Worm (Caenorhabditis elegans): ENCODE measurements around the gene pph-6.

Gene pph-6

ce11 chrIII:3437139-3437538 lies 24.4 kb upstream of the pph-6 start:
- no peak for TF ChIP-seq nfyb-1 (GFP tag; IDR thresholded peaks at IDR 0.05)
- no peak for TF ChIP-seq fkh-3 (tag; optimal IDR thresholded peaks at IDR 0.05)
- TF ChIP-seq lsy-27 (tag; optimal IDR thresholded peaks at IDR 0.05; ENCODE audit: borderline replicate concordance, insufficient read depth) = no peak
- TF ChIP-seq nhr-90 (tag; optimal IDR thresholded peaks at IDR 0.05) = no peak
- TF ChIP-seq die-1 (tag; optimal IDR thresholded peaks at IDR 0.05) = no peak
- no peak for TF ChIP-seq snpc-1.1 (tag; optimal IDR thresholded peaks at IDR 0.05; ENCODE audit: insufficient read depth)
- no peak for TF ChIP-seq lir-1 (GFP tag; conservative IDR thresholded peaks at IDR 0.05)
- no peak for TF ChIP-seq dpl-1 (GFP tag; optimal IDR thresholded peaks at IDR 0.05)
- no peak for TF ChIP-seq hrde-1 (tag; optimal IDR thresholded peaks at IDR 0.05; ENCODE audit: borderline replicate concordance)
- TF ChIP-seq mxl-1 (tag; optimal IDR thresholded peaks at IDR 0.05) = no peak
- TF ChIP-seq rec-8 (tag; optimal IDR thresholded peaks at IDR 0.05) = no peak
- TF ChIP-seq tlf-1 (GFP tag; optimal IDR thresholded peaks at IDR 0.05) = no peak
- TF ChIP-seq Y53G8AR.9 (GFP tag; conservative IDR thresholded peaks at IDR 0.05) = no peak
- TF ChIP-seq F52B5.7 (tag; optimal IDR thresholded peaks at IDR 0.05) = no peak
- no peak for TF ChIP-seq ekl-4 (GFP tag; IDR thresholded peaks at IDR 0.05)
- no peak for TF ChIP-seq ztf-26 (tag; optimal IDR thresholded peaks at IDR 0.05)

- TF ChIP-seq let-526 (GFP tag; IDR thresholded peaks at IDR 0.05) = no peak
- no peak for TF ChIP-seq Y56A3A.18 (GFP tag; IDR thresholded peaks at IDR 0.05)
- TF ChIP-seq ekl-4 (GFP tag; IDR thresholded peaks at IDR 0.05) = no peak
- TF ChIP-seq F55B11.4 (tag; optimal IDR thresholded peaks at IDR 0.05; ENCODE audit: borderline replicate concordance, insufficient read depth) = no peak
- TF ChIP-seq F10E7.11 (tag; optimal IDR thresholded peaks at IDR 0.05) = no peak
- TF ChIP-seq lir-1 (GFP tag; conservative IDR thresholded peaks at IDR 0.05) = no peak
- TF ChIP-seq mel-28 (tag; optimal IDR thresholded peaks at IDR 0.05; ENCODE audit: borderline replicate concordance) = no peak
- no peak for TF ChIP-seq aptf-3 (GFP tag; IDR thresholded peaks at IDR 0.05)
- no peak for TF ChIP-seq somi-1 (GFP tag; optimal IDR thresholded peaks at IDR 0.05)
- no peak for TF ChIP-seq unc-62 (GFP tag; optimal IDR thresholded peaks at IDR 0.05)
- no peak for TF ChIP-seq F22D6.2 (tag; optimal IDR thresholded peaks at IDR 0.05)
- no peak for TF ChIP-seq tbp1 (GFP tag; optimal IDR thresholded peaks at IDR 0.05)
- TF ChIP-seq Y67H2A.10 (GFP tag; conservative IDR thresholded peaks at IDR 0.05) = no peak
- no peak for TF ChIP-seq sptf-2 (GFP tag; optimal IDR thresholded peaks at IDR 0.05)
- TF ChIP-seq cebp-1 (GFP tag; IDR thresholded peaks at IDR 0.05) = no peak
- no peak for TF ChIP-seq cebp-1 (tag; optimal IDR thresholded peaks at IDR 0.05)
- no peak for TF ChIP-seq snpc-1.3 (tag; optimal IDR thresholded peaks at IDR 0.05; ENCODE audit: insufficient read depth)
- no peak for TF ChIP-seq mes-4 (tag; optimal IDR thresholded peaks at IDR 0.05)
- no peak for TF ChIP-seq T07F8.4 (tag; optimal IDR thresholded peaks at IDR 0.05)
- TF ChIP-seq ztf-25 (GFP tag; IDR thresholded peaks at IDR 0.05) = no peak
- TF ChIP-seq B0035.1 (tag; optimal IDR thresholded peaks at IDR 0.05) = no peak
Observed at ce11 chrIII:3444139-3444538, 17.4 kb upstream of the pph-6 start, which contains the start of gene spe-41. TSS of gene spe-41 (minus strand) at chrIII:3444210.

- TF ChIP-seq athp-1 (tag; optimal IDR thresholded peaks at IDR 0.05) = no peak
- 0 out of 2 replicates have a peak, but pooled peaks have one; percentile 21 for TF ChIP-seq zfh-2 (GFP tag; conservative IDR thresholded peaks at IDR 0.05)
- TF ChIP-seq F37B4.10 (GFP tag; IDR thresholded peaks at IDR 0.05) = 0 out of 2 replicates have a peak, but pooled peaks have one; percentile 27
Observed at ce11 chrIII:3452563-3453210, 8.8 kb upstream of the pph-6 start, which contains the start of the genes K01A11.3 and C34C12.12. TSS of gene K01A11.3 (minus strand) at chrIII:3452613. TSS of gene C34C12.12 (plus strand) at chrIII:3453194.

Measured in whole organism, young adult.